Fruit fly (Drosophila melanogaster) whole organism, embryonic: ENCODE results near the gene Cpr65Aw.
A peak's percentile ranks its signal among the peaks of the same experiment; 100 is the strongest.

Source experiments
- C15 ChIP-seq: fragments of 200-800 bp; sonication (Bioruptor generic); IDR thresholded peaks from 3 replicates; pipeline ENCODE4 v1.3.6; 2022; ENCODE audit warnings: missing biosample characterization, missing genetic modification characterization
- CG10267 ChIP-seq: fragments of 200-800 bp; sonication (Bioruptor generic); optimal IDR thresholded peaks from 2 replicates; lab custom pipeline; 2018; ENCODE audit warnings: missing biosample characterization, mild to moderate bottlenecking, missing genetic modification characterization, moderate library complexity
- CG10431 ChIP-seq: fragments of 200-800 bp; sonication (Bioruptor generic); optimal IDR thresholded peaks from 3 replicates; lab custom pipeline; 2018; ENCODE audit warnings: missing biosample characterization, mild to moderate bottlenecking, missing genetic modification characterization
- CG12104 ChIP-seq: fragments of 200-800 bp; sonication (Bioruptor generic); optimal IDR thresholded peaks from 3 replicates; lab custom pipeline; 2016; ENCODE audit warnings: missing biosample characterization, missing genetic modification characterization
- CG14667 ChIP-seq: fragments of 200-800 bp; sonication (Bioruptor generic); IDR thresholded peaks from 2 replicates; pipeline ENCODE4 v1.3.6; 2022; ENCODE audit warnings: missing biosample characterization, missing genetic modification characterization
- CG14965 ChIP-seq: fragments of 200-800 bp; sonication (Bioruptor generic); optimal IDR thresholded peaks from 2 replicates; lab custom pipeline; 2016; ENCODE audit warnings: missing biosample characterization, missing genetic modification characterization, borderline replicate concordance
- CG15011 ChIP-seq: fragments of 200-800 bp; sonication (Bioruptor generic); optimal IDR thresholded peaks from 3 replicates; lab custom pipeline; 2018; ENCODE audit warnings: missing biosample characterization, mild to moderate bottlenecking, missing genetic modification characterization
- CG16813 ChIP-seq: fragments of 200-800 bp; sonication (Bioruptor generic); IDR thresholded peaks from 3 replicates; pipeline ENCODE4 v1.3.6; 2022; ENCODE audit warnings: missing biosample characterization, missing genetic modification characterization; ENCODE audit not compliant: partially characterized antibody
- CG33213 ChIP-seq: fragments of 200-800 bp; sonication (Bioruptor generic); optimal IDR thresholded peaks from 3 replicates; lab custom pipeline; 2016; ENCODE audit warnings: missing biosample characterization, missing genetic modification characterization
- CG33557 ChIP-seq: fragments of 200-800 bp; sonication (Bioruptor generic); optimal IDR thresholded peaks from 2 replicates; lab custom pipeline; 2019; ENCODE audit warnings: missing biosample characterization, mild to moderate bottlenecking, missing genetic modification characterization, moderate library complexity
- CG3995 ChIP-seq: fragments of 200-800 bp; sonication (Bioruptor generic); optimal IDR thresholded peaks from 3 replicates; lab custom pipeline; 2016; ENCODE audit warnings: missing biosample characterization, missing genetic modification characterization
- CG6654 ChIP-seq: fragments of 200-800 bp; sonication (Bioruptor generic); optimal IDR thresholded peaks from 2 replicates; lab custom pipeline; 2017; ENCODE audit warnings: missing biosample characterization, mild to moderate bottlenecking, missing genetic modification characterization
- CG6813 ChIP-seq: fragments of 200-800 bp; sonication (Bioruptor generic); optimal IDR thresholded peaks from 2 replicates; lab custom pipeline; 2017; ENCODE audit warnings: missing biosample characterization, missing genetic modification characterization, mild to moderate bottlenecking, moderate library complexity, missing genetic modification reagents
- CG8944 ChIP-seq: fragments of 200-800 bp; sonication (Bioruptor generic); optimal IDR thresholded peaks from 3 replicates; lab custom pipeline; 2016; ENCODE audit warnings: missing biosample characterization, missing genetic modification characterization
- CrebB ChIP-seq: fragments of 200-800 bp; sonication (Bioruptor generic); optimal IDR thresholded peaks from 3 replicates; lab custom pipeline; 2018; ENCODE audit warnings: missing biosample characterization, mild to moderate bottlenecking, missing genetic modification characterization
- H2.0 ChIP-seq: fragments of 200-800 bp; sonication (Bioruptor generic); IDR thresholded peaks from 2 replicates; pipeline ENCODE4 v1.3.6; 2022; ENCODE audit warnings: missing biosample characterization, missing genetic modification characterization
- HmgZ ChIP-seq: fragments of 200-800 bp; sonication (Bioruptor generic); optimal IDR thresholded peaks from 2 replicates; lab custom pipeline; 2018; ENCODE audit warnings: missing biosample characterization, mild to moderate bottlenecking, missing genetic modification characterization
- Hr39 ChIP-seq: fragments of >200 bp; optimal IDR thresholded peaks from 2 replicates; lab custom pipeline; 2017
- Lim3 ChIP-seq: fragments of 200-800 bp; sonication (Bioruptor generic); IDR thresholded peaks from 2 replicates; pipeline ENCODE4 v1.3.6; 2022; ENCODE audit warnings: missing biosample characterization, missing genetic modification characterization
- Nf-YA ChIP-seq: fragments of 200-800 bp; sonication (Bioruptor generic); IDR thresholded peaks from 2 replicates; pipeline ENCODE4 v1.3.6; 2022; ENCODE audit warnings: missing biosample characterization, missing genetic modification characterization
- Nf-YC ChIP-seq: fragments of 200-800 bp; optimal IDR thresholded peaks from 3 replicates; lab custom pipeline; 2019; ENCODE audit warnings: missing biosample characterization, mild to moderate bottlenecking, missing genetic modification characterization, moderate library complexity
- Oaz ChIP-seq: fragments of 200-800 bp; sonication (Bioruptor generic); IDR thresholded peaks from 2 replicates; pipeline ENCODE4 v1.3.6; 2022; ENCODE audit warnings: missing biosample characterization, missing genetic modification characterization
- Side ChIP-seq: fragments of 200-800 bp; sonication (Bioruptor generic); optimal IDR thresholded peaks from 2 replicates; lab custom pipeline; 2016; ENCODE audit warnings: missing biosample characterization, missing genetic modification characterization
- TFAM ChIP-seq: fragments of 200-800 bp; sonication (Bioruptor generic); optimal IDR thresholded peaks from 2 replicates; lab custom pipeline; 2017; ENCODE audit warnings: missing biosample characterization, missing genetic modification characterization, inconsistent platforms
- Tbp ChIP-seq: fragments of >200 bp; optimal IDR thresholded peaks from 2 replicates; lab custom pipeline; 2018; ENCODE audit warnings: missing biosample characterization, missing genetic modification characterization
- ato ChIP-seq: fragments of 200-800 bp; sonication (Bioruptor generic); IDR thresholded peaks from 2 replicates; pipeline ENCODE4 v1.3.6; 2022; ENCODE audit warnings: missing biosample characterization, missing genetic modification characterization; ENCODE audit not compliant: partially characterized antibody
- bigmax ChIP-seq: fragments of 200-800 bp; sonication (Bioruptor generic); optimal IDR thresholded peaks from 2 replicates; lab custom pipeline; 2018; ENCODE audit warnings: missing biosample characterization, mild to moderate bottlenecking, missing genetic modification characterization
- br ChIP-seq: fragments of >200 bp; optimal IDR thresholded peaks from 2 replicates; lab custom pipeline; 2017
- eyg ChIP-seq: fragments of 200-800 bp; sonication (Bioruptor generic); optimal IDR thresholded peaks from 3 replicates; lab custom pipeline; 2016; ENCODE audit warnings: missing biosample characterization, missing genetic modification characterization
- gce ChIP-seq: fragments of 200-800 bp; sonication (Bioruptor generic); IDR thresholded peaks from 3 replicates; pipeline ENCODE4 v1.3.6; 2022; ENCODE audit warnings: missing biosample characterization, missing genetic modification characterization
- gem ChIP-seq: fragments of 200-800 bp; sonication (Bioruptor generic); optimal IDR thresholded peaks from 2 replicates; lab custom pipeline; 2019; ENCODE audit warnings: missing biosample characterization, mild to moderate bottlenecking, missing genetic modification characterization, moderate library complexity
- hth ChIP-seq: fragments of >200 bp; optimal IDR thresholded peaks from 2 replicates; lab custom pipeline; 2017; ENCODE audit warnings: inconsistent platforms
- insv ChIP-seq, 2 experiments: fragments of 200-800 bp; sonication (Bioruptor generic); optimal IDR thresholded peaks; 3 replicates each; lab custom pipeline; 2016 to 2018; ENCODE audit warnings: missing biosample characterization in 2 of 2, missing genetic modification characterization in 2 of 2
- jing ChIP-seq: fragments of 200-800 bp; sonication (Bioruptor generic); optimal IDR thresholded peaks from 2 replicates; lab custom pipeline; 2018; ENCODE audit warnings: missing biosample characterization, mild to moderate bottlenecking, missing genetic modification characterization
- kah ChIP-seq: fragments of 200-800 bp; sonication (Bioruptor generic); optimal IDR thresholded peaks from 2 replicates; lab custom pipeline; 2018; ENCODE audit warnings: missing biosample characterization, mild to moderate bottlenecking, missing genetic modification characterization
- lov ChIP-seq, 2 experiments: fragments of 200-800 bp in 1 of 2; fragments of >200 bp in 1 of 2; sonication (Bioruptor generic) in 1 of 2; IDR thresholded peaks in 1 of 2; optimal IDR thresholded peaks in 1 of 2; 2 replicates in 1 of 2; 3 replicates in 1 of 2; pipeline versions ENCODE4 v1.3.6 to Lab custom; 2017 to 2022; ENCODE audit warnings: missing biosample characterization in 1 of 2, missing genetic modification characterization in 1 of 2
- maf-S ChIP-seq: fragments of 200-800 bp; sonication (Bioruptor generic); optimal IDR thresholded peaks from 2 replicates; lab custom pipeline; 2016; ENCODE audit warnings: missing biosample characterization, missing genetic modification characterization
- nom ChIP-seq: fragments of 200-800 bp; sonication (Bioruptor generic); optimal IDR thresholded peaks from 2 replicates; lab custom pipeline; 2017; ENCODE audit warnings: missing biosample characterization, missing genetic modification characterization, mild to moderate bottlenecking, moderate library complexity, missing genetic modification reagents
- oc ChIP-seq: fragments of 200-800 bp; sonication (Bioruptor generic); optimal IDR thresholded peaks from 2 replicates; lab custom pipeline; 2018; ENCODE audit warnings: missing biosample characterization, mild to moderate bottlenecking, missing genetic modification characterization, moderate library complexity
- peb ChIP-seq: fragments of 200-800 bp; sonication (Bioruptor generic); IDR thresholded peaks from 2 replicates; pipeline ENCODE4 v1.3.6; 2022; ENCODE audit warnings: missing biosample characterization, missing genetic modification characterization
- ro ChIP-seq: fragments of 200-800 bp; sonication (Bioruptor generic); IDR thresholded peaks from 2 replicates; pipeline ENCODE4 v1.3.6; 2022; ENCODE audit warnings: missing biosample characterization, missing genetic modification characterization
- sens ChIP-seq: fragments of 200-800 bp; sonication (Bioruptor generic); peaks from one replicate; lab custom pipeline; 2016; ENCODE audit warnings: missing biosample characterization, missing genetic modification characterization
- slp2 ChIP-seq: fragments of 200-800 bp; sonication (Bioruptor generic); optimal IDR thresholded peaks from 2 replicates; lab custom pipeline; 2016; ENCODE audit warnings: missing biosample characterization, missing genetic modification characterization
- sr ChIP-seq: fragments of 200-800 bp; sonication (Bioruptor generic); IDR thresholded peaks from 3 replicates; pipeline ENCODE4 v1.3.6; 2022; ENCODE audit warnings: missing biosample characterization, missing genetic modification characterization
- tap ChIP-seq: fragments of 200-800 bp; optimal IDR thresholded peaks from 3 replicates; lab custom pipeline; 2019; ENCODE audit warnings: missing biosample characterization, mild to moderate bottlenecking, missing genetic modification characterization, moderate library complexity
- tgo ChIP-seq: fragments of 200-800 bp; sonication (Bioruptor generic); IDR thresholded peaks from 3 replicates; pipeline ENCODE4 v1.3.6; 2022; ENCODE audit warnings: missing biosample characterization, missing genetic modification characterization
- tll ChIP-seq, 2 experiments: fragments of 200-800 bp in 1 of 2; fragments of >200 bp in 1 of 2; sonication (Bioruptor generic) in 1 of 2; optimal IDR thresholded peaks; 2 replicates each; lab custom pipeline; 2017 to 2019; ENCODE audit warnings: missing biosample characterization in 2 of 2, missing genetic modification characterization in 2 of 2, mild to moderate bottlenecking in 1 of 2, moderate library complexity in 1 of 2
- vvl ChIP-seq: fragments of 200-800 bp; sonication (Bioruptor generic); IDR thresholded peaks from 2 replicates; pipeline ENCODE4 v1.3.6; 2022; ENCODE audit warnings: missing biosample characterization, missing genetic modification characterization
- wek ChIP-seq: fragments of 200-800 bp; sonication (Bioruptor generic); optimal IDR thresholded peaks from 3 replicates; lab custom pipeline; 2018; ENCODE audit warnings: missing biosample characterization, mild to moderate bottlenecking, missing genetic modification characterization, moderate library complexity

Cpr65Aw gene

DNA sequence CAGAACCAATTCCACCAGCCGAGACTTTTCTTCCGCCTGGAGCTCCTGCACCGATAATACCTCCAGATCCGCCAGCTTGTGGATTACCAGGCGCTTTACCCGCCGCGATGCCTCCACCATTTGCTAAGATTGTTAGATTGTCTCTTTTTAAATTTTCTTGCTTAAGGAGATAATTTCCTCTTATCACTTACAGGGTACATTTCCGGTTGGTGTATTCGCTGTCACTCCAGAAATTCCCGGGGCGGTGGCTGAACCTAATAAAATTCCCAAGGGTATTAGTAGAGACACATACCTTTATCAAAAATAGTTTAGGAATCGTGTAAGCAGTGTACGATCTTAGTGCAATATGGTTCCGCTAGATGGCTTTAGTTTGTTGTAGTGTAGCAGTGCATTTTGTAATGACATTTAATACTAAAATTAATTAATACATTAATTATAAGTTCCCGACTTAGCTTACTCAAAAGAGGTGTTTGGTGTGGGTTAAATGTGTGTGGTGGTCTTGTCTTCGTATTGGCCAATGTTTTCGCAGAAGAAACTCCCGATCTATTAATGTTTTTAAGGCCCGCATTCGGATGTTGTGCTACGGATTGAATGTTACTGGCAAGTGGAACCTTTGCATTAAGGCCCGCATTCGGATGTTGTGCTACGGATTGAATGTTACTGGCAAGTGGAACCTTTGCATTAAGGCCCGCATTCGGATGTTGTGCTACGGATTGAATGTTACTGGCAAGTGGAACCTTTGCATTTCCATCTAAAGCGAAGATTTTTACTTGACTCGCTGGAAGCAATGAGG is 17.4 kb downstream of the Cpr65Aw start (continued):
- TF ChIP-seq Side (GFP tag; lab: Kevin White, UChicago) (peak; percentile 92), oc (tag; lab: Kevin White, UChicago) (peak; percentile 12), Nf-YA (GFP tag; lab: Robert Waterston, UW) (peak; percentile 83), lov (optimal IDR thresholded peaks at IDR 0.05; lab: Kevin White, UChicago) (no peak), lov (GFP tag; IDR thresholded peaks at IDR 0.05; lab: Robert Waterston, UW) (peak; percentile 97), Hr39 (lab: Kevin White, UChicago) (no peak), CG16813 (GFP tag; lab: Robert Waterston, UW) (no peak), CrebB (peak; percentile 65), CG12104 (GFP tag; lab: Kevin White, UChicago) (peak; percentile 75), bigmax (GFP tag; lab: Kevin White, UChicago) (peak; percentile 68), CG33557 (GFP tag; lab: Kevin White, UChicago) (peak; percentile 50), CG15011 (GFP tag; lab: Kevin White, UChicago) (peak; percentile 71), Lim3 (GFP tag; lab: Robert Waterston, UW) (no peak), Tbp (GFP tag; lab: Kevin White, UChicago) (no peak), ato (GFP tag; lab: Robert Waterston, UW) (no peak), tll (GFP tag; optimal IDR thresholded peaks at IDR 0.05; lab: Kevin White, UChicago) (peak in 1 of 2 experiments; percentile 81), vvl (GFP tag; lab: Robert Waterston, UW) (peak; percentile 96), CG6654 (GFP tag; lab: Kevin White, UChicago) (peak; percentile 67), CG14667 (GFP tag; lab: Robert Waterston, UW) (no peak), kah (GFP tag; lab: Kevin White, UChicago) (peak; percentile 64), jing (peak; percentile 41), CG33213 (GFP tag; lab: Kevin White, UChicago) (peak; percentile 82), CG10431 (peak; percentile 54), peb (GFP tag; lab: Robert Waterston, UW) (peak; percentile 52; the same call in 1 of the 2 replicates), CG8944 (GFP tag; lab: Kevin White, UChicago) (no peak), maf-S (peak; percentile 50), hth (no peak), sr (GFP tag; lab: Robert Waterston, UW) (peak; percentile 93), CG6813 (GFP tag; lab: Kevin White, UChicago) (peak; percentile 90), Nf-YC (tag; lab: Kevin White, UChicago) (peak; percentile 52), gem (tag; lab: Kevin White, UChicago) (peak; percentile 42), ro (GFP tag; lab: Robert Waterston, UW) (no peak), CG10267 (tag; lab: Kevin White, UChicago) (peak; percentile 70), H2.0 (GFP tag; lab: Robert Waterston, UW) (peak; percentile 58; the same call in 1 of the 2 replicates), tap (tag; lab: Kevin White, UChicago) (peak; percentile 62), slp2 (GFP tag; lab: Kevin White, UChicago) (peak; percentile 66), br (lab: Kevin White, UChicago) (no peak), wek (GFP tag; lab: Kevin White, UChicago) (peak; percentile 89), eyg (GFP tag; lab: Kevin White, UChicago) (peak; percentile 82), Oaz (GFP tag; lab: Robert Waterston, UW) (peak; percentile 59), CG14965 (peak; percentile 23), nom (GFP tag; lab: Kevin White, UChicago) (no peak), C15 (GFP tag; lab: Robert Waterston, UW) (peak; percentile 81), CG3995 (GFP tag; lab: Kevin White, UChicago) (peak; percentile 3), tgo (GFP tag; lab: Robert Waterston, UW) (peak; percentile 75), gce (GFP tag; lab: Robert Waterston, UW) (peak; percentile 94), sens (GFP tag; lab: Kevin White, UChicago) (peak; percentile 98), TFAM (GFP tag; lab: Kevin White, UChicago) (peak; percentile 56), HmgZ (tag; lab: Kevin White, UChicago) (peak; percentile 38), insv (GFP tag; optimal IDR thresholded peaks at IDR 0.05; lab: Kevin White, UChicago) (peak in 1 of 2 experiments; percentile 47)
